Worm (Caenorhabditis elegans) whole organism, L1 larva: ENCODE measurements around the gene sra-27.

Experiments used
- nhr-77 ChIP-seq: fragments of 150-350 bp; optimal IDR thresholded peaks from 2 replicates; lab custom pipeline; 2014; ENCODE audit warnings: missing biosample characterization, missing genetic modification characterization
- unc-62 ChIP-seq: fragments of 150-350 bp; optimal IDR thresholded peaks from 2 replicates; lab custom pipeline; 2014; ENCODE audit warnings: missing biosample characterization, missing genetic modification reagents, missing genetic modification characterization
- unc-98 ChIP-seq: fragments of 200-800 bp; sonication (Bioruptor generic); IDR thresholded peaks from 2 replicates; pipeline ENCODE4 v1.3.6; 2022; ENCODE audit warnings: missing genetic modification characterization, missing compliant biosample characterization

- TF ChIP-seq unc-98 (GFP tag; lab: Robert Waterston, UW) (no peak), nhr-77 (no peak), unc-62 (GFP tag; lab: Kevin White, UChicago) (no peak)
These were observed 32.8 kb upstream of the sra-27 start, which contains the start of gene utp-20 for ce11 chrII:6535957-6536424.
